Fruit fly (Drosophila melanogaster) whole organism, embryonic: ENCODE measurements around the gene jus.
A peak's percentile ranks its signal among the peaks of the same experiment; 100 is the strongest.

Source experiments
- BtbVII ChIP-seq: fragments of 200-800 bp; sonication (Bioruptor generic); optimal IDR thresholded peaks from 3 replicates; lab custom pipeline; 2017; ENCODE audit warnings: missing biosample characterization, mild to moderate bottlenecking, missing genetic modification characterization
- CG10959 ChIP-seq: fragments of 200-800 bp; sonication (Bioruptor generic); IDR thresholded peaks from 2 replicates; pipeline ENCODE4 v1.3.6; 2022; ENCODE audit warnings: missing biosample characterization, missing genetic modification characterization
- CG11247 ChIP-seq: fragments of 200-800 bp; sonication (Bioruptor generic); IDR thresholded peaks from 2 replicates; pipeline ENCODE4 v1.3.6; 2022; ENCODE audit warnings: missing biosample characterization, missing genetic modification characterization
- CG12071 ChIP-seq: fragments of 200-800 bp; sonication (Bioruptor generic); optimal IDR thresholded peaks from 3 replicates; lab custom pipeline; 2018; ENCODE audit warnings: missing biosample characterization, mild to moderate bottlenecking, missing genetic modification characterization
- CG12744 ChIP-seq: fragments of 200-800 bp; sonication (Bioruptor generic); optimal IDR thresholded peaks from 2 replicates; lab custom pipeline; 2016; ENCODE audit warnings: missing biosample characterization, missing genetic modification characterization
- CG12769 ChIP-seq: fragments of 200-800 bp; sonication (Bioruptor generic); optimal IDR thresholded peaks from 2 replicates; lab custom pipeline; 2019; ENCODE audit warnings: missing biosample characterization, mild to moderate bottlenecking, missing genetic modification characterization, moderate library complexity
- CG13624 ChIP-seq: fragments of 200-800 bp; sonication (Bioruptor generic); optimal IDR thresholded peaks from 2 replicates; lab custom pipeline; 2016; ENCODE audit warnings: missing biosample characterization, missing genetic modification characterization
- CG15073 ChIP-seq: fragments of 200-800 bp; sonication (Bioruptor generic); optimal IDR thresholded peaks from 2 replicates; lab custom pipeline; 2016; ENCODE audit warnings: missing biosample characterization, missing genetic modification characterization
- CG15696 ChIP-seq: fragments of 200-800 bp; sonication (Bioruptor generic); optimal IDR thresholded peaks from 2 replicates; lab custom pipeline; 2019; ENCODE audit warnings: missing biosample characterization, mild to moderate bottlenecking, missing genetic modification characterization, moderate library complexity
- CG18764 ChIP-seq: fragments of 200-800 bp; sonication (Bioruptor generic); optimal IDR thresholded peaks from 3 replicates; lab custom pipeline; 2016; ENCODE audit warnings: missing biosample characterization, missing genetic modification characterization
- CG2712 ChIP-seq: fragments of 200-800 bp; optimal IDR thresholded peaks from 3 replicates; lab custom pipeline; 2019; ENCODE audit warnings: missing biosample characterization, mild to moderate bottlenecking, missing genetic modification characterization, moderate library complexity
- CG34224 ChIP-seq: fragments of 200-800 bp; sonication (Bioruptor generic); IDR thresholded peaks from 3 replicates; pipeline ENCODE4 v1.3.6; 2022; ENCODE audit warnings: missing biosample characterization, missing genetic modification characterization; ENCODE audit not compliant: partially characterized antibody
- CG3995 ChIP-seq: fragments of 200-800 bp; sonication (Bioruptor generic); optimal IDR thresholded peaks from 3 replicates; lab custom pipeline; 2016; ENCODE audit warnings: missing biosample characterization, missing genetic modification characterization
- CG7372 ChIP-seq: fragments of 200-800 bp; sonication (Bioruptor generic); IDR thresholded peaks from 2 replicates; pipeline ENCODE4 v1.3.6; 2022; ENCODE audit warnings: missing biosample characterization, missing genetic modification characterization
- CG7839 ChIP-seq: fragments of 200-800 bp; sonication (Bioruptor generic); optimal IDR thresholded peaks from 3 replicates; lab custom pipeline; 2018; ENCODE audit warnings: missing biosample characterization, mild to moderate bottlenecking, missing genetic modification characterization, moderate library complexity
- CG7963 ChIP-seq: fragments of 200-800 bp; sonication (Bioruptor generic); IDR thresholded peaks from 3 replicates; pipeline ENCODE4 v1.3.6; 2022; ENCODE audit warnings: missing biosample characterization, missing genetic modification characterization; ENCODE audit not compliant: partially characterized antibody
- CG7987 ChIP-seq: fragments of 200-800 bp; sonication (Bioruptor generic); optimal IDR thresholded peaks from 2 replicates; lab custom pipeline; 2018; ENCODE audit warnings: missing biosample characterization, mild to moderate bottlenecking, missing genetic modification characterization, moderate library complexity
- Camta ChIP-seq: fragments of 200-800 bp; sonication (Bioruptor generic); optimal IDR thresholded peaks from 2 replicates; lab custom pipeline; 2016; ENCODE audit warnings: missing biosample characterization, missing genetic modification characterization
- Dll ChIP-seq: fragments of 200-800 bp; sonication (Bioruptor generic); IDR thresholded peaks from 4 replicates; pipeline ENCODE4 v1.3.6; 2022; ENCODE audit warnings: missing biosample characterization, missing genetic modification characterization; ENCODE audit not compliant: partially characterized antibody
- Ets65A ChIP-seq: fragments of 200-800 bp; sonication (Bioruptor generic); peaks from one replicate; lab custom pipeline; 2016; ENCODE audit warnings: missing biosample characterization, missing genetic modification characterization
- Fer2 ChIP-seq: fragments of 200-800 bp; sonication (Bioruptor generic); optimal IDR thresholded peaks from 2 replicates; lab custom pipeline; 2018; ENCODE audit warnings: missing biosample characterization, mild to moderate bottlenecking, missing genetic modification characterization, moderate library complexity
- HLH3B ChIP-seq: fragments of 200-800 bp; sonication (Bioruptor generic); IDR thresholded peaks from 2 replicates; pipeline ENCODE4 v1.3.6; 2022; ENCODE audit warnings: missing biosample characterization, missing genetic modification characterization
- Hr3 ChIP-seq: fragments of 200-800 bp; sonication (Bioruptor generic); optimal IDR thresholded peaks from 3 replicates; lab custom pipeline; 2016; ENCODE audit warnings: missing biosample characterization, missing genetic modification characterization
- Hr39 ChIP-seq: fragments of >200 bp; optimal IDR thresholded peaks from 2 replicates; lab custom pipeline; 2017
- Lhr ChIP-seq: fragments of 200-800 bp; sonication (Bioruptor generic); optimal IDR thresholded peaks from 3 replicates; lab custom pipeline; 2017; ENCODE audit warnings: mild to moderate bottlenecking, missing biosample characterization, missing genetic modification reagents, missing genetic modification characterization
- Mes4 ChIP-seq: fragments of 200-800 bp; sonication (Bioruptor generic); optimal IDR thresholded peaks from 2 replicates; lab custom pipeline; 2016; ENCODE audit warnings: missing biosample characterization, missing genetic modification characterization
- NC2α ChIP-seq: fragments of 200-800 bp; sonication (Bioruptor generic); optimal IDR thresholded peaks from 2 replicates; lab custom pipeline; 2016; ENCODE audit warnings: missing biosample characterization, missing genetic modification characterization
- Neu2 ChIP-seq: fragments of 200-800 bp; sonication (Bioruptor generic); optimal IDR thresholded peaks from 3 replicates; lab custom pipeline; 2016; ENCODE audit warnings: missing biosample characterization, missing genetic modification characterization, borderline replicate concordance
- Nf-YC ChIP-seq: fragments of 200-800 bp; optimal IDR thresholded peaks from 3 replicates; lab custom pipeline; 2019; ENCODE audit warnings: missing biosample characterization, mild to moderate bottlenecking, missing genetic modification characterization, moderate library complexity
- Oli ChIP-seq: fragments of 200-800 bp; sonication (Bioruptor generic); optimal IDR thresholded peaks from 2 replicates; lab custom pipeline; 2018; ENCODE audit warnings: missing biosample characterization, mild to moderate bottlenecking, missing genetic modification characterization, moderate library complexity
- PHDP ChIP-seq: fragments of 200-800 bp; sonication (Bioruptor generic); optimal IDR thresholded peaks from 3 replicates; lab custom pipeline; 2018; ENCODE audit warnings: missing biosample characterization, mild to moderate bottlenecking, missing genetic modification characterization, moderate library complexity
- Sox100B ChIP-seq: fragments of 200-800 bp; sonication (Bioruptor generic); optimal IDR thresholded peaks from 3 replicates; lab custom pipeline; 2018; ENCODE audit warnings: missing biosample characterization, mild to moderate bottlenecking, missing genetic modification characterization
- Sry-β ChIP-seq: fragments of 200-800 bp; sonication (Bioruptor generic); optimal IDR thresholded peaks from 2 replicates; lab custom pipeline; 2018; ENCODE audit warnings: missing biosample characterization, mild to moderate bottlenecking, missing genetic modification characterization, moderate library complexity
- Trl ChIP-seq, 3 experiments: fragments of >200 bp in 2 of 3; fragments of 200-800 bp in 1 of 3; sonication (Bioruptor generic) in 1 of 3; optimal IDR thresholded peaks; 2 replicates in 1 of 3; 3 replicates in 2 of 3; lab custom pipeline; 2016 to 2017; ENCODE audit warnings: missing biosample characterization in 1 of 3, missing genetic modification characterization in 1 of 3
- Xrp1 ChIP-seq: fragments of 200-800 bp; sonication (Bioruptor generic); IDR thresholded peaks from 2 replicates; pipeline ENCODE4 v1.3.6; 2022; ENCODE audit warnings: missing biosample characterization, missing genetic modification characterization
- ac ChIP-seq: fragments of 200-800 bp; sonication (Bioruptor generic); optimal IDR thresholded peaks from 3 replicates; lab custom pipeline; 2017; ENCODE audit warnings: missing biosample characterization, mild to moderate bottlenecking, missing genetic modification characterization
- ato ChIP-seq: fragments of 200-800 bp; sonication (Bioruptor generic); IDR thresholded peaks from 2 replicates; pipeline ENCODE4 v1.3.6; 2022; ENCODE audit warnings: missing biosample characterization, missing genetic modification characterization; ENCODE audit not compliant: partially characterized antibody
- bowl ChIP-seq: fragments of 200-800 bp; sonication (Bioruptor generic); IDR thresholded peaks from 2 replicates; pipeline ENCODE4 v1.3.6; 2022; ENCODE audit warnings: missing biosample characterization, missing genetic modification characterization
- dmrt99B ChIP-seq: fragments of 200-800 bp; sonication (Bioruptor generic); optimal IDR thresholded peaks from 2 replicates; lab custom pipeline; 2018; ENCODE audit warnings: missing biosample characterization, mild to moderate bottlenecking, missing genetic modification characterization, moderate library complexity
- ftz-f1 ChIP-seq: fragments of 200-800 bp; sonication (Bioruptor generic); optimal IDR thresholded peaks from 2 replicates; lab custom pipeline; 2016; ENCODE audit warnings: missing biosample characterization, missing genetic modification characterization
- hbn ChIP-seq: fragments of 200-800 bp; sonication (Bioruptor generic); IDR thresholded peaks from 2 replicates; pipeline ENCODE4 v1.3.6; 2022; ENCODE audit warnings: missing biosample characterization, missing genetic modification characterization; ENCODE audit not compliant: partially characterized antibody
- kay ChIP-seq: fragments of 200-800 bp; sonication (Bioruptor generic); optimal IDR thresholded peaks from 2 replicates; lab custom pipeline; 2016; ENCODE audit warnings: missing biosample characterization, missing genetic modification characterization
- klu ChIP-seq: fragments of 200-800 bp; sonication (Bioruptor generic); IDR thresholded peaks from 2 replicates; pipeline ENCODE4 v1.3.6; 2022; ENCODE audit warnings: missing biosample characterization, missing genetic modification characterization
- lmd ChIP-seq: fragments of 200-800 bp; sonication (Bioruptor generic); IDR thresholded peaks from 2 replicates; pipeline ENCODE4 v1.3.6; 2022; ENCODE audit warnings: missing biosample characterization, missing genetic modification characterization
- nerfin-2 ChIP-seq: fragments of 200-800 bp; sonication (Bioruptor generic); IDR thresholded peaks from 2 replicates; pipeline ENCODE4 v1.3.6; 2022; ENCODE audit warnings: missing biosample characterization, missing genetic modification characterization; ENCODE audit not compliant: partially characterized antibody
- row ChIP-seq: fragments of 200-800 bp; sonication (Bioruptor generic); IDR thresholded peaks from 3 replicates; pipeline ENCODE4 v1.3.6; 2022; ENCODE audit warnings: missing biosample characterization, missing genetic modification characterization
- sens ChIP-seq: fragments of 200-800 bp; sonication (Bioruptor generic); peaks from one replicate; lab custom pipeline; 2016; ENCODE audit warnings: missing biosample characterization, missing genetic modification characterization
- so ChIP-seq: fragments of 200-800 bp; sonication (Bioruptor generic); IDR thresholded peaks from 3 replicates; pipeline ENCODE4 v1.3.6; 2022; ENCODE audit warnings: missing biosample characterization, missing genetic modification characterization
- sob ChIP-seq: fragments of 200-800 bp; sonication (Bioruptor generic); IDR thresholded peaks from 2 replicates; pipeline ENCODE4 v1.3.6; 2022; ENCODE audit warnings: missing biosample characterization, missing genetic modification characterization
- wdn ChIP-seq: fragments of 200-800 bp; sonication (Bioruptor generic); IDR thresholded peaks from 2 replicates; pipeline ENCODE4 v1.3.6; 2022; ENCODE audit warnings: missing biosample characterization, missing genetic modification characterization

Gene jus

DNA sequence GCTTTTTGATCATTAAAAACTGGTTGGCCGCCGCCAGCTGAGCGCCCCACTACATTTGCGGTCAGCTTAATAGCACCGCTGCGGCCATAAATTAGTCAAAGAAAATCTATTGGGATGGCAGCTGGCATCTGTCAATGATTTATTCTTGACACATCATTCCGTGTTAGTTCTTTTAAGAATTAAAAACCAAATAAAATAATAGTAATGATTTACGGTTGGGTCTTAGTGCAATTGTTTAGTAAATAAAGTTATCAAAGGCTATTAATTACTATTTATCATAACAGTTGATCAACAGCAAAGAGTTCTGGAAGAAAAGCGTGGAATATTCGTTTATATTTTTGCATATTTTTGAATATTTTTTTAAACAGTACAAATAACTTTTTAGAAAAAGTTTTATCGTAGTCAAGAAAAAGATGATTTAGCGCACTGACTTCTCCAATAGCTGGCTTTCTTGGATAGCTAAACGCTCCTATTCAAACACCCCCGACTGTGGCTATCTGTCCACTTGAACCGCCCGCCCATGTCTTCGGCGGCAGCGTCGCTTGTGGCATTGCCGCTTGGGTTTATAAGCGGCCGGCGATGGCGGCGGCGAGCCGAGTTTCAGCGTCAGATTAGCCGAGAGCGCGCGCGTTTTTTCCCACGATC lies 2.3 kb upstream of the jus start, which contains the start of gene CG14515:
Gene CG14515 (plus strand): TSS at position 590 of the 645 bp plus-strand sequence.
- TF ChIP-seq CG3995 (GFP tag; lab: Kevin White, UChicago) (no peak), ftz-f1 (no peak), CG7372 (GFP tag; lab: Robert Waterston, UW) (no peak), Camta (no peak), Sox100B (GFP tag; lab: Kevin White, UChicago) (peak; percentile 47), klu (GFP tag; lab: Robert Waterston, UW) (no peak), Oli (tag; lab: Kevin White, UChicago) (peak; percentile 13), Ets65A (GFP tag; lab: Kevin White, UChicago) (peak; percentile 53), Hr3 (GFP tag; lab: Kevin White, UChicago) (no peak), CG18764 (GFP tag; lab: Kevin White, UChicago) (no peak), CG2712 (peak; percentile 17), CG15073 (GFP tag; lab: Kevin White, UChicago) (no peak), Mes4 (GFP tag; lab: Kevin White, UChicago) (no peak), CG15696 (tag; lab: Kevin White, UChicago) (no peak), wdn (no peak), PHDP (tag; lab: Kevin White, UChicago) (no peak), nerfin-2 (GFP tag; lab: Robert Waterston, UW) (no peak), row (0 out of 3 replicates have a peak, but pooled peaks have one; percentile 39), Dll (GFP tag; lab: Robert Waterston, UW) (no peak), Lhr (GFP tag; lab: Kevin White, UChicago) (no peak), Neu2 (GFP tag; lab: Kevin White, UChicago) (no peak), CG12744 (GFP tag; lab: Kevin White, UChicago) (no peak), Nf-YC (no peak), sob (GFP tag; lab: Robert Waterston, UW) (no peak), so (GFP tag; lab: Robert Waterston, UW) (no peak), lmd (GFP tag; lab: Robert Waterston, UW) (peak; percentile 13; the same call in 1 of the 2 replicates), CG13624 (GFP tag; lab: Kevin White, UChicago) (no peak), Fer2 (no peak), hbn (GFP tag; lab: Robert Waterston, UW) (no peak), ato (GFP tag; lab: Robert Waterston, UW) (no peak), dmrt99B (tag; lab: Kevin White, UChicago) (peak; percentile 49), CG11247 (GFP tag; lab: Robert Waterston, UW) (no peak), ac (no peak), NC2α (GFP tag; lab: Kevin White, UChicago) (no peak), HLH3B (GFP tag; lab: Robert Waterston, UW) (no peak), CG7963 (GFP tag; lab: Robert Waterston, UW) (no peak), CG12769 (no peak), Trl (optimal IDR thresholded peaks at IDR 0.05; lab: Kevin White, UChicago) (no peak), Trl (GFP tag; optimal IDR thresholded peaks at IDR 0.05; lab: Kevin White, UChicago) (no peak), Hr39 (lab: Kevin White, UChicago) (no peak), bowl (GFP tag; lab: Robert Waterston, UW) (no peak), CG34224 (GFP tag; lab: Robert Waterston, UW) (no peak), Sry-β (GFP tag; lab: Kevin White, UChicago) (no peak), CG10959 (GFP tag; lab: Robert Waterston, UW) (no peak), CG7839 (peak; percentile 18), kay (GFP tag; lab: Kevin White, UChicago) (no peak), BtbVII (GFP tag; lab: Kevin White, UChicago) (no peak), CG7987 (GFP tag; lab: Kevin White, UChicago) (no peak), Xrp1 (GFP tag; lab: Robert Waterston, UW) (no peak), CG12071 (GFP tag; lab: Kevin White, UChicago) (no peak), sens (GFP tag; lab: Kevin White, UChicago) (peak; percentile 76)
